Fruit fly (Drosophila melanogaster): ENCODE results near the gene CG43841.

DNA sequence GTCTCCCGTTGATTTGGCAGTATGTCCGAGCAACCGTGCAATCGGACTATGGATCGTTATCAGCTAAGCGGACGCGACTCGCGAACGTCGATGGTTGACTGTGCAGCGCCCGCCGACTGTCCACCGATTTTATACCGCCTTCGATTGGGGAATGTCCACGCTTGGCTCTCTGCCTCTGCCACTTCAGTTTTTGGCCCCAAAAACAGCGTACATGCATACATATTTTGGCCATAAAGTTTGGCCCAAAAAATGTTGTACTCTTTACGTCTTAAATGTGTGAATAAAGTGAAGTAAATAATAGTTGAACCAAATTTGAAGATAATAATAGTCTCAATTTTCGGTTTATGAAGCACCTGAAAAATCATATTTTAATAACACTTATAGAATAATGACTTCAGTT, 1.0 kb downstream of the CG43841 start, which contains the start of gene CG32548:
- TF ChIP-seq Blimp-1 (GFP tag; optimal IDR thresholded peaks at IDR 0.05) = no peak
- TF ChIP-seq CG8119 (GFP tag; IDR thresholded peaks at IDR 0.05) = no peak
- no peak for TF ChIP-seq net (GFP tag; optimal IDR thresholded peaks at IDR 0.05)
- TF ChIP-seq CG16779 (tag; optimal IDR thresholded peaks at IDR 0.05) = no peak

All from whole organism, prepupa.